Fruit fly (Drosophila melanogaster) whole organism, embryonic: ENCODE data around the gene CG13876.

Experiments used
- Antp ChIP-seq: fragments of 200-800 bp; sonication (Bioruptor generic); optimal IDR thresholded peaks from 3 replicates; lab custom pipeline; 2016; ENCODE audit warnings: missing biosample characterization, missing genetic modification characterization
- Atf-2 ChIP-seq: fragments of 200-800 bp; sonication (Bioruptor generic); optimal IDR thresholded peaks from 2 replicates; lab custom pipeline; 2016; ENCODE audit warnings: missing biosample characterization, missing genetic modification characterization
- CG10274 ChIP-seq: fragments of 200-800 bp; sonication (Bioruptor generic); optimal IDR thresholded peaks from 3 replicates; lab custom pipeline; 2017; ENCODE audit warnings: missing biosample characterization, mild to moderate bottlenecking, missing genetic modification characterization
- CG10979 ChIP-seq: fragments of 200-800 bp; sonication (Bioruptor generic); optimal IDR thresholded peaks from 2 replicates; lab custom pipeline; 2018; ENCODE audit warnings: missing biosample characterization, mild to moderate bottlenecking, missing genetic modification characterization, moderate library complexity
- CG13894 ChIP-seq: fragments of 200-800 bp; sonication (Bioruptor generic); optimal IDR thresholded peaks from 3 replicates; lab custom pipeline; 2018; ENCODE audit warnings: missing biosample characterization, mild to moderate bottlenecking, missing genetic modification characterization, moderate library complexity
- CG15269 ChIP-seq: fragments of 200-800 bp; sonication (Bioruptor generic); optimal IDR thresholded peaks from 2 replicates; lab custom pipeline; 2018; ENCODE audit warnings: missing biosample characterization, mild to moderate bottlenecking, missing genetic modification characterization, moderate library complexity
- CG17359 ChIP-seq: fragments of 200-800 bp; sonication (Bioruptor generic); optimal IDR thresholded peaks from 3 replicates; lab custom pipeline; 2018; ENCODE audit warnings: missing biosample characterization, mild to moderate bottlenecking, missing genetic modification characterization, moderate library complexity
- CG17802 ChIP-seq: fragments of 200-800 bp; sonication (Bioruptor generic); optimal IDR thresholded peaks from 2 replicates; lab custom pipeline; 2018; ENCODE audit warnings: missing biosample characterization, mild to moderate bottlenecking, missing genetic modification characterization, moderate library complexity
- CG18011 ChIP-seq: fragments of 200-800 bp; sonication (Bioruptor generic); optimal IDR thresholded peaks from 2 replicates; lab custom pipeline; 2017; ENCODE audit warnings: missing biosample characterization, missing genetic modification characterization, mild to moderate bottlenecking, moderate library complexity, missing genotype
- CG2199 ChIP-seq: fragments of 200-800 bp; sonication (Bioruptor generic); IDR thresholded peaks from 3 replicates; pipeline ENCODE4 v1.3.6; 2022; ENCODE audit warnings: missing biosample characterization, missing genetic modification characterization
- CG2712 ChIP-seq: fragments of 200-800 bp; optimal IDR thresholded peaks from 3 replicates; lab custom pipeline; 2019; ENCODE audit warnings: missing biosample characterization, mild to moderate bottlenecking, missing genetic modification characterization, moderate library complexity
- CG2875 ChIP-seq: fragments of 200-800 bp; sonication (Bioruptor generic); optimal IDR thresholded peaks from 2 replicates; lab custom pipeline; 2017; ENCODE audit warnings: missing biosample characterization, mild to moderate bottlenecking, missing genetic modification characterization, missing genetic modification reagents
- CG31441 ChIP-seq: fragments of 200-800 bp; sonication (Bioruptor generic); IDR thresholded peaks from 2 replicates; pipeline ENCODE4 v1.3.6; 2022; ENCODE audit warnings: missing biosample characterization, missing genetic modification characterization
- CG32772 ChIP-seq: fragments of 200-800 bp; sonication (Bioruptor generic); IDR thresholded peaks from 2 replicates; pipeline ENCODE4 v1.3.6; 2022; ENCODE audit warnings: missing biosample characterization, missing genetic modification characterization
- CG34376 ChIP-seq: fragments of 200-800 bp; sonication (Bioruptor generic); optimal IDR thresholded peaks from 2 replicates; lab custom pipeline; 2018; ENCODE audit warnings: missing biosample characterization, mild to moderate bottlenecking, missing genetic modification characterization
- CG4617 ChIP-seq: fragments of 200-800 bp; sonication (Bioruptor generic); optimal IDR thresholded peaks from 3 replicates; lab custom pipeline; 2016; ENCODE audit warnings: missing biosample characterization, missing genetic modification characterization, borderline replicate concordance
- CG4820 ChIP-seq: fragments of 200-800 bp; sonication (Bioruptor generic); optimal IDR thresholded peaks from 3 replicates; lab custom pipeline; 2016; ENCODE audit warnings: missing biosample characterization, missing genetic modification characterization
- CG6254 ChIP-seq: fragments of 200-800 bp; sonication (Bioruptor generic); optimal IDR thresholded peaks from 3 replicates; lab custom pipeline; 2017; ENCODE audit warnings: mild to moderate bottlenecking, missing biosample characterization, missing genetic modification reagents, missing genetic modification characterization
- CG6272 ChIP-seq: fragments of 200-800 bp; sonication (Bioruptor generic); IDR thresholded peaks from 2 replicates; pipeline ENCODE4 v1.3.6; 2022; ENCODE audit warnings: missing biosample characterization, missing genetic modification characterization
- CG6654 ChIP-seq: fragments of 200-800 bp; sonication (Bioruptor generic); optimal IDR thresholded peaks from 2 replicates; lab custom pipeline; 2017; ENCODE audit warnings: missing biosample characterization, mild to moderate bottlenecking, missing genetic modification characterization
- CG6791 ChIP-seq: fragments of 200-800 bp; sonication (Bioruptor generic); IDR thresholded peaks from 3 replicates; pipeline ENCODE4 v1.3.6; 2022; ENCODE audit warnings: missing biosample characterization, missing genetic modification characterization; ENCODE audit not compliant: partially characterized antibody
- CG7963 ChIP-seq: fragments of 200-800 bp; sonication (Bioruptor generic); IDR thresholded peaks from 3 replicates; pipeline ENCODE4 v1.3.6; 2022; ENCODE audit warnings: missing biosample characterization, missing genetic modification characterization; ENCODE audit not compliant: partially characterized antibody
- CkIIα-i1 ChIP-seq: fragments of 200-800 bp; sonication (Bioruptor generic); IDR thresholded peaks from 2 replicates; pipeline ENCODE4 v1.3.6; 2022; ENCODE audit warnings: missing biosample characterization, missing genetic modification characterization
- CoRest ChIP-seq: fragments of 200-800 bp; sonication (Bioruptor generic); optimal IDR thresholded peaks from 3 replicates; lab custom pipeline; 2018; ENCODE audit warnings: missing biosample characterization, mild to moderate bottlenecking, missing genetic modification characterization, moderate library complexity
- Dad ChIP-seq: fragments of 200-800 bp; sonication (Bioruptor generic); optimal IDR thresholded peaks from 3 replicates; lab custom pipeline; 2016; ENCODE audit warnings: missing biosample characterization, missing genetic modification characterization
- Doc3 ChIP-seq: fragments of 200-800 bp; sonication (Bioruptor generic); IDR thresholded peaks from 3 replicates; pipeline ENCODE4 v1.3.6; 2022; ENCODE audit warnings: missing biosample characterization, missing genetic modification characterization; ENCODE audit not compliant: partially characterized antibody
- MTF-1 ChIP-seq: fragments of 200-800 bp; sonication (Bioruptor generic); optimal IDR thresholded peaks from 2 replicates; lab custom pipeline; 2018; ENCODE audit warnings: missing biosample characterization, mild to moderate bottlenecking, missing genetic modification characterization, borderline replicate concordance
- Neu2 ChIP-seq: fragments of 200-800 bp; sonication (Bioruptor generic); optimal IDR thresholded peaks from 3 replicates; lab custom pipeline; 2016; ENCODE audit warnings: missing biosample characterization, missing genetic modification characterization, borderline replicate concordance
- Poxn ChIP-seq: fragments of 200-800 bp; sonication (Bioruptor generic); IDR thresholded peaks from 2 replicates; pipeline ENCODE4 v1.3.6; 2022; ENCODE audit warnings: missing biosample characterization, missing genetic modification characterization
- Rx ChIP-seq: fragments of 200-800 bp; sonication (Bioruptor generic); IDR thresholded peaks from 2 replicates; pipeline ENCODE4 v1.3.6; 2022; ENCODE audit warnings: missing biosample characterization, missing genetic modification characterization
- Sin3A ChIP-seq: fragments of >200 bp; optimal IDR thresholded peaks from 2 replicates; lab custom pipeline; 2018
- TFAM ChIP-seq: fragments of 200-800 bp; sonication (Bioruptor generic); optimal IDR thresholded peaks from 2 replicates; lab custom pipeline; 2017; ENCODE audit warnings: missing biosample characterization, missing genetic modification characterization, inconsistent platforms
- Vsx1 ChIP-seq: fragments of 200-800 bp; sonication (Bioruptor generic); optimal IDR thresholded peaks from 2 replicates; lab custom pipeline; 2017; ENCODE audit warnings: missing biosample characterization, mild to moderate bottlenecking, missing genetic modification characterization, missing genetic modification reagents
- cas ChIP-seq: fragments of 200-800 bp; sonication (Bioruptor generic); IDR thresholded peaks from 2 replicates; pipeline ENCODE4 v1.3.6; 2022; ENCODE audit warnings: missing biosample characterization, missing genetic modification characterization
- croc ChIP-seq: fragments of 200-800 bp; sonication (Bioruptor generic); conservative IDR thresholded peaks from 3 replicates; pipeline ENCODE4 v1.3.6; 2022; ENCODE audit warnings: missing biosample characterization, missing genetic modification characterization
- crol ChIP-seq: fragments of 200-800 bp; sonication (Bioruptor generic); IDR thresholded peaks from 2 replicates; pipeline ENCODE4 v1.3.6; 2022; ENCODE audit warnings: missing biosample characterization, missing genetic modification characterization
- dimm ChIP-seq: fragments of 200-800 bp; sonication (Bioruptor generic); IDR thresholded peaks from 2 replicates; pipeline ENCODE4 v1.3.6; 2022; ENCODE audit warnings: missing biosample characterization, missing genetic modification characterization
- eve ChIP-seq, 2 experiments: fragments of >200 bp; optimal IDR thresholded peaks; 2 replicates each; lab custom pipeline; 2017; ENCODE audit warnings: missing biosample characterization in 2 of 2, missing genetic modification characterization in 2 of 2
- gce ChIP-seq: fragments of 200-800 bp; sonication (Bioruptor generic); IDR thresholded peaks from 3 replicates; pipeline ENCODE4 v1.3.6; 2022; ENCODE audit warnings: missing biosample characterization, missing genetic modification characterization
- lola ChIP-seq, 3 experiments: fragments of >200 bp in 2 of 3; fragments of 200-800 bp in 1 of 3; sonication (Bioruptor generic) in 1 of 3; optimal IDR thresholded peaks; 2 replicates each; lab custom pipeline; 2017 to 2019; ENCODE audit warnings: missing biosample characterization in 3 of 3, missing genetic modification characterization in 3 of 3, mild to moderate bottlenecking in 1 of 3, moderate library complexity in 1 of 3
- nau ChIP-seq: fragments of 200-800 bp; sonication (Bioruptor generic); optimal IDR thresholded peaks from 3 replicates; lab custom pipeline; 2017; ENCODE audit warnings: missing biosample characterization, mild to moderate bottlenecking, missing genetic modification characterization, missing genetic modification reagents
- nerfin-1 ChIP-seq: fragments of 200-800 bp; sonication (Bioruptor generic); optimal IDR thresholded peaks from 3 replicates; lab custom pipeline; 2019; ENCODE audit warnings: missing biosample characterization, mild to moderate bottlenecking, missing genetic modification characterization, moderate library complexity
- nerfin-2 ChIP-seq: fragments of 200-800 bp; sonication (Bioruptor generic); IDR thresholded peaks from 2 replicates; pipeline ENCODE4 v1.3.6; 2022; ENCODE audit warnings: missing biosample characterization, missing genetic modification characterization; ENCODE audit not compliant: partially characterized antibody
- phol ChIP-seq: fragments of 200-800 bp; sonication (Bioruptor generic); optimal IDR thresholded peaks from 3 replicates; lab custom pipeline; 2018; ENCODE audit warnings: missing biosample characterization, mild to moderate bottlenecking, missing genetic modification characterization, moderate library complexity
- pros ChIP-seq: fragments of 200-800 bp; sonication (Bioruptor generic); optimal IDR thresholded peaks from 3 replicates; lab custom pipeline; 2019; ENCODE audit warnings: missing biosample characterization, mild to moderate bottlenecking, missing genetic modification characterization, moderate library complexity
- pum ChIP-seq: fragments of 200-800 bp; sonication (Bioruptor generic); optimal IDR thresholded peaks from 2 replicates; lab custom pipeline; 2016; ENCODE audit warnings: missing biosample characterization, missing genetic modification characterization
- sens-2 ChIP-seq: fragments of 200-800 bp; sonication (Bioruptor generic); IDR thresholded peaks from 2 replicates; pipeline ENCODE4 v1.3.6; 2022; ENCODE audit warnings: missing biosample characterization, missing genetic modification characterization
- sima ChIP-seq: fragments of 200-800 bp; sonication (Bioruptor generic); optimal IDR thresholded peaks from 2 replicates; lab custom pipeline; 2016; ENCODE audit warnings: missing biosample characterization, missing genetic modification characterization
- stc ChIP-seq: fragments of 200-800 bp; sonication (Bioruptor generic); IDR thresholded peaks from 2 replicates; pipeline ENCODE4 v1.3.6; 2022; ENCODE audit warnings: missing biosample characterization, missing genetic modification characterization
- trem ChIP-seq: fragments of 200-800 bp; optimal IDR thresholded peaks from 3 replicates; lab custom pipeline; 2019; ENCODE audit warnings: missing biosample characterization, mild to moderate bottlenecking, missing genetic modification characterization, moderate library complexity

The CG13876 gene

DNA sequence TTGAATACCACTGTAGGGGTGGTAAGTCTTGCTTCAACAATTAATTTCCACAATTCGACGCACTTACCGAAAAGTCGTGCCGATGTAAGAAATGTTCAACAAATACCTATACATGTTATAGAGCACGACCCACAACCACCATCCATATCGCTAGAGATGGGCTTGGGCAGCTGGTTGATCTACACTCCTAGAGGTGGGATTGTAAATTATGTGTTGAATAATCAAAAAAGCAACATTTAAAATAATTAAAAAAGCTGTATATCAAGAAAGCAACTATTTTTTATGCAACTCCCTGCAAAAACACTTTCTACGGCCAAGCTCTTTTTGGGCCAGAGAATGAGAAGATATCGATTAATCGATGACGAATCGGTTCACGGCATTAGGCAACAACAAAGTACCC, 21.7 kb upstream of the CG13876 start, which contains the start of the genes CG34140, Mkp and Mtch (continued):
- TF ChIP-seq eve (GFP tag; optimal IDR thresholded peaks at IDR 0.05; lab: Kevin White, UChicago) (peak in 1 of 2 experiments; percentile 37), nerfin-2 (GFP tag; lab: Robert Waterston, UW) (peak; percentile 81), Vsx1 (GFP tag; lab: Kevin White, UChicago) (no peak), TFAM (GFP tag; lab: Kevin White, UChicago) (no peak), pros (GFP tag; lab: Kevin White, UChicago) (no peak), CG6272 (GFP tag; lab: Robert Waterston, UW) (peak; percentile 83), CG13894 (tag; lab: Kevin White, UChicago) (no peak), CG6254 (GFP tag; lab: Kevin White, UChicago) (no peak), phol (tag; lab: Kevin White, UChicago) (peak; percentile 89), dimm (GFP tag; lab: Robert Waterston, UW) (no peak), CG2199 (no peak), lola (GFP tag; optimal IDR thresholded peaks at IDR 0.05; lab: Kevin White, UChicago) (peak in 1 of 3 experiments; percentile 82), stc (GFP tag; lab: Robert Waterston, UW) (peak; percentile 74; the same call in 1 of the 2 replicates), CG31441 (no peak), CG4820 (GFP tag; lab: Kevin White, UChicago) (peak; percentile 82), Poxn (no peak), MTF-1 (GFP tag; lab: Kevin White, UChicago) (peak; percentile 26), CG32772 (GFP tag; lab: Robert Waterston, UW) (peak; percentile 79), nerfin-1 (tag; lab: Kevin White, UChicago) (peak; percentile 99), CG17359 (tag; lab: Kevin White, UChicago) (peak; percentile 79), cas (GFP tag; lab: Robert Waterston, UW) (peak; percentile 77), CG2712 (peak; percentile 88), pum (peak; percentile 89), CG7963 (GFP tag; lab: Robert Waterston, UW) (peak; percentile 54; the same call in 2 of the 3 replicates), Antp (GFP tag; lab: Kevin White, UChicago) (peak; percentile 89), Neu2 (GFP tag; lab: Kevin White, UChicago) (peak; percentile 60), croc (GFP tag; lab: Robert Waterston, UW) (peak; percentile 59), gce (GFP tag; lab: Robert Waterston, UW) (0 out of 3 replicates have a peak, but pooled peaks have one; percentile 7), sima (GFP tag; lab: Kevin White, UChicago) (peak; percentile 69), nau (no peak), CG6791 (GFP tag; lab: Robert Waterston, UW) (peak; percentile 74; the same call in 2 of the 3 replicates), Rx (GFP tag; lab: Robert Waterston, UW) (peak; percentile 76), Dad (peak; percentile 86), CG15269 (tag; lab: Kevin White, UChicago) (no peak), CoRest (tag; lab: Kevin White, UChicago) (no peak), CG17802 (tag; lab: Kevin White, UChicago) (peak; percentile 14), CG6654 (GFP tag; lab: Kevin White, UChicago) (no peak), trem (peak; percentile 92), CG4617 (GFP tag; lab: Kevin White, UChicago) (peak; percentile 93), CG34376 (GFP tag; lab: Kevin White, UChicago) (peak; percentile 69), Doc3 (GFP tag; lab: Robert Waterston, UW) (peak; percentile 97), CG18011 (GFP tag; lab: Kevin White, UChicago) (peak; percentile 92), CG10274 (GFP tag; lab: Kevin White, UChicago) (peak; percentile 28), sens-2 (GFP tag; lab: Robert Waterston, UW) (0 out of 2 replicates have a peak, but pooled peaks have one; percentile 21), CG10979 (tag; lab: Kevin White, UChicago) (peak; percentile 76), CkIIα-i1 (GFP tag; lab: Robert Waterston, UW) (no peak), CG2875 (GFP tag; lab: Kevin White, UChicago) (no peak), Sin3A (lab: Kevin White, UChicago) (peak; percentile 96), crol (no peak), Atf-2 (GFP tag; lab: Kevin White, UChicago) (peak; percentile 83)
